Worm (Caenorhabditis elegans): ENCODE measurements around the gene C56G3.2.

C56G3.2 gene

ce11 chrX:7326967-7327651 lies 38.3 kb upstream of the C56G3.2 start, which contains the start of gene sng-1:
Gene sng-1, plus strand, starts transcription at chrX:7327601.
- TF ChIP-seq saeg-2 (GFP tag; IDR thresholded peaks at IDR 0.05) (no peak), aha-1 (tag) (peak; percentile 89), nhr-28 (tag; optimal IDR thresholded peaks at IDR 0.05) (no peak), ctbp-1 (GFP tag; IDR thresholded peaks at IDR 0.05) (no peak), R02D3.7 (tag; optimal IDR thresholded peaks at IDR 0.05) (no peak), unc-62 (GFP tag; optimal IDR thresholded peaks at IDR 0.05 in 1 of 2) (peak in 1 of 2 experiments; percentile 85), unc-62 (tag; optimal IDR thresholded peaks at IDR 0.05) (no peak), hlh-30 (tag; optimal IDR thresholded peaks at IDR 0.05; ENCODE audit: insufficient read depth) (no peak), lin-13 (GFP tag; optimal IDR thresholded peaks at IDR 0.05) (no peak), hmg-1.1 (GFP tag; IDR thresholded peaks at IDR 0.05) (peak; percentile 40; the same call in 1 of the 2 replicates), mep-1 (tag; optimal IDR thresholded peaks at IDR 0.05) (peak; percentile 37), fkh-10 (GFP tag; optimal IDR thresholded peaks at IDR 0.05) (peak; percentile 3), hlh-11 (tag; optimal IDR thresholded peaks at IDR 0.05) (no peak), fos-1 (tag; optimal IDR thresholded peaks at IDR 0.05) (no peak), set-16 (GFP tag; IDR thresholded peaks at IDR 0.05) (peak; percentile 38; the same call in 1 of the 2 replicates)

- TF ChIP-seq lir-3 (tag; optimal IDR thresholded peaks at IDR 0.05) (no peak), saeg-2 (GFP tag; IDR thresholded peaks at IDR 0.05) (no peak), D1046.2 (GFP tag; IDR thresholded peaks at IDR 0.05) (no peak), T26A8.4 (GFP tag; IDR thresholded peaks at IDR 0.05) (no peak), egl-27 (tag; optimal IDR thresholded peaks at IDR 0.05) (no peak), jun-1 (tag; optimal IDR thresholded peaks at IDR 0.05) (no peak), attf-4 (tag; optimal IDR thresholded peaks at IDR 0.05) (no peak), unc-62 (GFP tag; optimal IDR thresholded peaks at IDR 0.05 in 1 of 2) (peak in 1 of 2 experiments; percentile 10), unc-62 (tag; optimal IDR thresholded peaks at IDR 0.05) (no peak), dmd-6 (GFP tag; IDR thresholded peaks at IDR 0.05) (0 out of 2 replicates have a peak, but pooled peaks have one; percentile 7)
These were observed 37.3 kb upstream of the C56G3.2 start for ce11 chrX:7328065-7328564.

ce11 chrX:7329601-7330000 lies 35.8 kb upstream of the C56G3.2 start, which contains the start of gene ttr-59:
Gene ttr-59, plus strand, starts transcription at chrX:7329818.
- TF ChIP-seq nhr-25 (tag; optimal IDR thresholded peaks at IDR 0.05; ENCODE audit: borderline replicate concordance, insufficient read depth), result no peak
- no peak for TF ChIP-seq madf-9 (GFP tag; conservative IDR thresholded peaks at IDR 0.05)
- peak; percentile 58 for TF ChIP-seq hlh-30 (tag; optimal IDR thresholded peaks at IDR 0.05; ENCODE audit: insufficient read depth)
- TF ChIP-seq ama-1 (optimal IDR thresholded peaks at IDR 0.05), result peak; percentile 4
- peak; percentile 5 for TF ChIP-seq nhr-28 (tag; optimal IDR thresholded peaks at IDR 0.05)

- TF ChIP-seq php-3 (GFP tag; IDR thresholded peaks at IDR 0.05) (no peak), nhr-25 (tag; optimal IDR thresholded peaks at IDR 0.05; ENCODE audit: borderline replicate concordance, insufficient read depth) (peak; percentile 1)
These were observed 34.6 kb upstream of the C56G3.2 start, which contains the start of gene ttr-30 for ce11 chrX:7330685-7331196. Gene ttr-30, plus strand, starts transcription at chrX:7330949.

DNA sequence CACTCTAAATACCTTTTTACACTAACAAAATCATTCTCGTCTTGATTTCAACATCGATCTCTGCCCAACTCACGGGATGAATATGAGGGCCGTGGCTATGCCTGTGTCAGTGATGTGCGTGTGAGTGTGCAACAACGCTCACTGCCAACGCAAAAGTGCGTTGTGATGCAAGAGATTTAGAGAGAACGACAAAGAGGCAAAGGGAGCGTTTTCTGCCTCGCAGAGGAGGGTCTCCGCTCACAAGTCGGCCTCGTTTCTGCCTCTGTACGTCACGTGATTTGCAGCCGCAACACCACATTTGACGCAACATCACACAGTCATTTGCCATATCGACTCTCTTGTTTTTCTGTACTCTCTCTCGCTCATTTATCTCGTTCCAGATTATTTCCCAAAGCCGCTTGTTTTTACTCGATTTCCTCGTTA lies 31.1 kb upstream of the C56G3.2 start, which contains the start of gene epg-7:
epg-7 (plus strand) TSS at position 413 of the 423 bp plus-strand sequence.
- TF ChIP-seq nhr-25 (tag; optimal IDR thresholded peaks at IDR 0.05; ENCODE audit: borderline replicate concordance, insufficient read depth) (peak; percentile 92), ama-1 (optimal IDR thresholded peaks at IDR 0.05) (peak; percentile 24), F44E2.7 (GFP tag; IDR thresholded peaks at IDR 0.05) (no peak), unc-39 (tag; optimal IDR thresholded peaks at IDR 0.05) (no peak), mdt-29 (GFP tag; IDR thresholded peaks at IDR 0.05) (peak; percentile 80), F10B5.3 (tag; optimal IDR thresholded peaks at IDR 0.05) (peak; percentile 22), dpl-1 (GFP tag; optimal IDR thresholded peaks at IDR 0.05) (peak; percentile 75), R02D3.7 (tag; optimal IDR thresholded peaks at IDR 0.05) (no peak), nhr-10 (tag; optimal IDR thresholded peaks at IDR 0.05) (peak; percentile 37), ztf-7 (tag; optimal IDR thresholded peaks at IDR 0.05) (peak; percentile 87), Y105C5A.15 (GFP tag; IDR thresholded peaks at IDR 0.05) (no peak), F26F4.8 (GFP tag; conservative IDR thresholded peaks at IDR 0.05) (no peak), dve-1 (tag; optimal IDR thresholded peaks at IDR 0.05; ENCODE audit: insufficient read depth) (peak; percentile 96), ZK546.5 (tag; optimal IDR thresholded peaks at IDR 0.05) (no peak), lin-29 (GFP tag; IDR thresholded peaks at IDR 0.05) (0 out of 2 replicates have a peak, but pooled peaks have one; percentile 56), T26A8.4 (GFP tag; IDR thresholded peaks at IDR 0.05) (peak; percentile 91), ZK337.2 (GFP tag; IDR thresholded peaks at IDR 0.05) (no peak), tra-1 (GFP tag; IDR thresholded peaks at IDR 0.05) (peak; percentile 84), nhr-77 (tag; optimal IDR thresholded peaks at IDR 0.05) (peak; percentile 62)
